Worm (Caenorhabditis elegans) whole organism, L2 larva: Measurements from ENCODE around the gene fbxc-47.

Source experiments
- C34F6.9 ChIP-seq: fragments of 150-350 bp; optimal IDR thresholded peaks from 2 replicates; lab custom pipeline; 2014; ENCODE audit warnings: missing biosample characterization, missing genetic modification characterization
- F13H6.1 ChIP-seq: sonication (generic microtip); optimal IDR thresholded peaks from 2 replicates; lab custom pipeline; 2016; ENCODE audit warnings: missing genetic modification characterization, missing compliant biosample characterization
- R02D3.7 ChIP-seq: fragments of 150-350 bp; optimal IDR thresholded peaks from 2 replicates; lab custom pipeline; 2014; ENCODE audit warnings: missing biosample characterization, missing genetic modification characterization
- Y55F3AM.14 ChIP-seq: fragments of 200-800 bp; sonication (Bioruptor generic); optimal IDR thresholded peaks from 2 replicates; lab custom pipeline; 2018; ENCODE audit warnings: mild to moderate bottlenecking, missing genetic modification characterization, missing compliant biosample characterization
- ZK546.5 ChIP-seq: sonication (generic microtip); optimal IDR thresholded peaks from 2 replicates; lab custom pipeline; 2017; ENCODE audit warnings: missing biosample characterization, missing genetic modification characterization
- alr-1 ChIP-seq: fragments of 150-350 bp; optimal IDR thresholded peaks from 2 replicates; lab custom pipeline; 2014; ENCODE audit warnings: missing biosample characterization, missing genetic modification characterization
- ama-1 ChIP-seq: fragments of 150-350 bp; optimal IDR thresholded peaks from 2 replicates; lab custom pipeline; 2018; ENCODE audit warnings: inconsistent platforms
- blmp-1 ChIP-seq: sonication (generic microtip); optimal IDR thresholded peaks from 2 replicates; lab custom pipeline; 2017; ENCODE audit warnings: missing genetic modification characterization, mild to moderate bottlenecking, missing compliant biosample characterization, antibody characterized with exemption, moderate library complexity; ENCODE audit not compliant: insufficient read depth
- ceh-16 ChIP-seq: fragments of 150-350 bp; optimal IDR thresholded peaks from 2 replicates; lab custom pipeline; 2014; ENCODE audit warnings: missing biosample characterization, missing genetic modification characterization
- ceh-82 ChIP-seq: fragments of 150-350 bp; optimal IDR thresholded peaks from 2 replicates; lab custom pipeline; 2014; ENCODE audit warnings: missing biosample characterization, missing genetic modification characterization
- crh-2 ChIP-seq: sonication (generic microtip); optimal IDR thresholded peaks from 2 replicates; lab custom pipeline; 2017; ENCODE audit warnings: missing biosample characterization, missing genetic modification characterization
- dmd-4 ChIP-seq: sonication (generic microtip); optimal IDR thresholded peaks from 2 replicates; lab custom pipeline; 2017; ENCODE audit warnings: missing biosample characterization, missing genetic modification characterization
- egl-27 ChIP-seq: sonication (generic microtip); optimal IDR thresholded peaks from 3 replicates; lab custom pipeline; 2017; ENCODE audit warnings: missing biosample characterization, missing genetic modification reagents, missing genetic modification characterization
- elt-1 ChIP-seq: fragments of 150-350 bp; optimal IDR thresholded peaks from 2 replicates; lab custom pipeline; 2014; ENCODE audit warnings: missing biosample characterization, missing genetic modification characterization
- elt-3 ChIP-seq: sonication (generic microtip); optimal IDR thresholded peaks from 2 replicates; lab custom pipeline; 2017; ENCODE audit warnings: missing biosample characterization, missing genetic modification characterization
- fos-1 ChIP-seq: fragments of 150-350 bp; optimal IDR thresholded peaks from 2 replicates; lab custom pipeline; 2014; ENCODE audit warnings: missing biosample characterization, missing genetic modification characterization
- gmeb-1 ChIP-seq: fragments of 150-350 bp; optimal IDR thresholded peaks from 2 replicates; lab custom pipeline; 2014; ENCODE audit warnings: missing biosample characterization, missing genetic modification characterization
- lin-11 ChIP-seq: fragments of 150-350 bp; sonication (generic microtip); optimal IDR thresholded peaks from 2 replicates; lab custom pipeline; 2014; ENCODE audit warnings: missing biosample characterization, missing genetic modification characterization, inconsistent platforms, mixed read lengths
- lin-13 ChIP-seq: fragments of 150-350 bp; optimal IDR thresholded peaks from 2 replicates; lab custom pipeline; 2014; ENCODE audit warnings: missing biosample characterization, missing genetic modification reagents, missing genetic modification characterization
- lin-39 ChIP-seq: fragments of 150-350 bp; optimal IDR thresholded peaks from 2 replicates; lab custom pipeline; 2014; ENCODE audit warnings: missing biosample characterization, missing genetic modification reagents, missing genetic modification characterization
- lsy-2 ChIP-seq, 2 experiments: fragments of 150-350 bp in 1 of 2; sonication (generic microtip) in 1 of 2; optimal IDR thresholded peaks; 2 replicates each; lab custom pipeline; 2014 to 2017; ENCODE audit warnings: missing biosample characterization in 2 of 2, missing genetic modification characterization in 2 of 2
- mab-5 ChIP-seq: fragments of 150-350 bp; optimal IDR thresholded peaks from 2 replicates; lab custom pipeline; 2014; ENCODE audit warnings: missing biosample characterization, missing genetic modification characterization
- mbf-1 ChIP-seq: sonication (generic microtip); optimal IDR thresholded peaks from 2 replicates; lab custom pipeline; 2017; ENCODE audit warnings: missing biosample characterization, missing genetic modification characterization
- mdl-1 ChIP-seq, 2 experiments: fragments of 150-350 bp in 1 of 2; sonication (generic microtip) in 1 of 2; optimal IDR thresholded peaks; 2 replicates each; lab custom pipeline; 2017; ENCODE audit warnings: missing biosample characterization in 2 of 2, missing genetic modification characterization in 2 of 2
- nhr-10 ChIP-seq: sonication (generic microtip); optimal IDR thresholded peaks from 2 replicates; lab custom pipeline; 2017; ENCODE audit warnings: missing biosample characterization, missing genetic modification characterization
- nhr-11 ChIP-seq: fragments of 150-350 bp; optimal IDR thresholded peaks from 2 replicates; lab custom pipeline; 2014; ENCODE audit warnings: missing biosample characterization, missing genetic modification characterization
- nhr-12 ChIP-seq: fragments of 150-350 bp; optimal IDR thresholded peaks from 2 replicates; lab custom pipeline; 2014; ENCODE audit warnings: missing biosample characterization, missing genetic modification characterization
- nhr-129 ChIP-seq: fragments of 150-350 bp; optimal IDR thresholded peaks from 2 replicates; lab custom pipeline; 2014; ENCODE audit warnings: missing biosample characterization, missing genetic modification characterization
- nhr-23 ChIP-seq: fragments of 150-350 bp; optimal IDR thresholded peaks from 2 replicates; lab custom pipeline; 2014; ENCODE audit warnings: missing biosample characterization, missing genetic modification reagents, missing genetic modification characterization
- nhr-237 ChIP-seq: fragments of 150-350 bp; optimal IDR thresholded peaks from 2 replicates; lab custom pipeline; 2014; ENCODE audit warnings: missing biosample characterization, missing genetic modification characterization
- nhr-25 ChIP-seq: fragments of 150-350 bp; sonication (generic microtip); optimal IDR thresholded peaks from 3 replicates; lab custom pipeline; 2014; ENCODE audit warnings: missing biosample characterization, missing genetic modification characterization
- nhr-77 ChIP-seq: fragments of 150-350 bp; optimal IDR thresholded peaks from 2 replicates; lab custom pipeline; 2014; ENCODE audit warnings: missing biosample characterization, missing genetic modification characterization
- peb-1 ChIP-seq: fragments of 150-350 bp; optimal IDR thresholded peaks from 2 replicates; lab custom pipeline; 2014; ENCODE audit warnings: missing biosample characterization, missing genetic modification characterization
- skn-1 ChIP-seq: sonication (generic microtip); optimal IDR thresholded peaks from 2 replicates; lab custom pipeline; 2017; ENCODE audit warnings: missing biosample characterization, missing genetic modification characterization
- sma-3 ChIP-seq: sonication (generic microtip); optimal IDR thresholded peaks from 2 replicates; lab custom pipeline; 2016; ENCODE audit warnings: missing genetic modification reagents, missing genetic modification characterization, missing compliant biosample characterization
- sma-9 ChIP-seq, 2 experiments: fragments of 150-350 bp in 1 of 2; sonication (generic microtip) in 1 of 2; optimal IDR thresholded peaks; 2 replicates each; lab custom pipeline; 2014 to 2016; ENCODE audit warnings: missing genetic modification characterization in 2 of 2, mild to moderate bottlenecking in 1 of 2, missing biosample characterization in 1 of 2, missing compliant biosample characterization in 1 of 2, missing genetic modification reagents in 1 of 2, moderate library complexity in 1 of 2
- unc-39 ChIP-seq: fragments of 150-350 bp; optimal IDR thresholded peaks from 2 replicates; lab custom pipeline; 2014; ENCODE audit warnings: missing biosample characterization, missing genetic modification characterization
- unc-55 ChIP-seq: fragments of 150-350 bp; sonication (generic microtip); optimal IDR thresholded peaks from 3 replicates; lab custom pipeline; 2014; ENCODE audit warnings: missing biosample characterization, missing genetic modification reagents, missing genetic modification characterization
- unc-62 ChIP-seq: fragments of 150-350 bp; optimal IDR thresholded peaks from 2 replicates; lab custom pipeline; 2014; ENCODE audit warnings: missing biosample characterization, missing genetic modification reagents, missing genetic modification characterization
- zag-1 ChIP-seq: fragments of 150-350 bp; optimal IDR thresholded peaks from 2 replicates; lab custom pipeline; 2014; ENCODE audit warnings: missing biosample characterization, missing genetic modification characterization
- ztf-1 ChIP-seq: fragments of 200-800 bp; sonication (Bioruptor generic); conservative IDR thresholded peaks from 2 replicates; pipeline ENCODE4 v1.3.6; 2022; ENCODE audit warnings: missing genetic modification characterization, missing compliant biosample characterization
- ztf-11 ChIP-seq: sonication (generic microtip); optimal IDR thresholded peaks from 2 replicates; lab custom pipeline; 2017; ENCODE audit warnings: missing biosample characterization, missing genetic modification characterization
- ztf-4 ChIP-seq: fragments of 150-350 bp; optimal IDR thresholded peaks from 2 replicates; lab custom pipeline; 2014; ENCODE audit warnings: missing biosample characterization, missing genetic modification characterization

The fbxc-47 gene

DNA sequence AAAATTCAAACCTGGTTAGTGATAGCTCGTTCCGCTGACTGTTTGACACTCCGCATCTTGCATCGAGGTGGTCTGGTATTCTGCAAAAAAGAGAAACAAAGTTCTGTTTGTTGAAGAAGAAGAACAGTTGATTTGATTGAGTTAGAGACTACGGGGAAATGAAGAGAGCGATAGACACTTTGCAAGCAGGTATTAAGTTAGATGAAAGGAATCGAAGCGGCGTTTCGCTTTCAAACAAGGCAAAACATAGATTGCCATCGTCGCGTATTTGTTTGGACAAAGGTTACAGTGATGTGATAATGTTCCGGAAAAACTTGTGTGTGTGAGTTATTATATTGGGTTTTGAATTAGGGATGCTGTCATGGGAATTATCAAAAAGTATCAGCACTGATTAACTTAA is 11.9 kb downstream of the fbxc-47 start:
- TF ChIP-seq ztf-4 (tag; lab: Kevin White, UChicago) (no peak), blmp-1 (tag; lab: Kevin White, UChicago) (peak; percentile 60), nhr-77 (tag; lab: Kevin White, UChicago) (no peak)

DNA sequence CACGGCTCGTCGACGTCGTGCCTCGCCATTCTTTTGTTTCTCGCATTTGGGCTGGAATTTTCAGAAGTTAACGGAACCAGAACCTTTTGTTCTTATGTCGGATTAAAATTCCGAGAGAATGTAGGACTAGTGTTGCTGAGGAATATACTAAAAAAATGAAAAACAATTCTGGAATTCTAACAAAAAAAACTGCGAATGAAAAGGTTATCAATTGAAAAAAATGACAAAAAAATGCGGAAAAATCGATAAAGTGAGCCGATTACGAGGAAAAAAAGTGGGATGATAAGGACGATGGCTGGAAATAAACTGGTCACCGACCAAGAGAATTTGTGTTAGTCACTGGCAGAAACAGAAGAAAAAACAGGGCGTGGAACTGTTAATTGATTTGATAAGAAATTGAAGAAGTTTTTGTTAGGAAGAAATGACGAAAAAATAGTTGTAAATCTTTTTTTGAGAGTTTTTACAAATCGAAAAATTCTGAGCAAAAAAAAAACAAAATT is 14.0 kb downstream of the fbxc-47 start, which contains the start of gene bris-1:
bris-1 (minus strand) TSS at position 51 of the 500 bp plus-strand sequence.
- TF ChIP-seq fos-1 (tag; lab: Kevin White, UChicago) = peak; percentile 95
- TF ChIP-seq gmeb-1 = peak; percentile 14
- TF ChIP-seq lin-39 (tag; lab: Kevin White, UChicago) = no peak

DNA sequence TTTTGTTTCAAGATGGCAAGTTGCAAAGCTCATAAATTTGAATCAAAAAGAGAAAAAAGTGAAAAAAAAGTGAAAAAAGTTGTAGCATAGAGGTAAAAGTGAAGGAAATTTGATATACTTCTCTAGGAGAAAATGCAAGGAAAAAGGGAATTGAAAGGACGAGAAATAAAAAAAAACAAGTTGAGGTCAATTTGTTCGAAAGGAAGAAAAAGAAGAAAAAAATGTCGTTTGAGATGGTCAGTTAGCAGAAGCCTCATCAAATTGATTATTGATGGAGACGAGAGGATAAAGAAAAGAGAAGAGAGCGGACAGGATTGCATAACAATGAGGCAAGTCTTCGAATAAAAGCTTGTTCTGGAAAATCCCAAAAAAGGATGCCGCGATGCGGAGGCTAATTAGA is 14.8 kb downstream of the fbxc-47 start:
- TF ChIP-seq C34F6.9 (tag; lab: Kevin White, UChicago) (peak; percentile 29), lin-11 (tag; lab: Kevin White, UChicago) (no peak)

DNA sequence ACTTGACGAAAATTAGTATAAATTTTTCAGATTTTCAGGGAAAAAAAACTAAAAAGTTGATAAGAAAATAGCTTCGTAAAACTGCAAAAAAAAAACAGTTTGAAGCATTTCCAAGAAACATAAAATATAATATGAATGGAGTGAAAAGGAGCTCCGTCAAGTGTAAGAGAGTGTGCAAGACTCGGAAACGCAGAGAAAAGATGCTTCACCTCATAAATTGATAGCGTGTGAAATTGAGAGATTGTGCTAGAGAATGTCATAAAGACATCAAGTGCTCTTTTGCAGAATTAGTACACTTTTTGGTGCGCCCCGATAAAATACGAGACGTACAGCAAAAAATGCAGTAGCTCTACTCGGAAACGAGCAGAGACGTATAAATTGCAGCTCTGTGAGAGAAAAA is 16.2 kb downstream of the fbxc-47 start:
- TF ChIP-seq unc-55 (GFP tag; lab: Kevin White, UChicago) (peak; percentile 43), nhr-11 (tag; lab: Kevin White, UChicago) (no peak), lsy-2 (tag; optimal IDR thresholded peaks at IDR 0.05; lab: Kevin White, UChicago) (peak in 1 of 2 experiments; percentile 9), Y55F3AM.14 (GFP tag; lab: Kevin White, UChicago) (no peak), fos-1 (tag; lab: Kevin White, UChicago) (peak; percentile 56)

DNA sequence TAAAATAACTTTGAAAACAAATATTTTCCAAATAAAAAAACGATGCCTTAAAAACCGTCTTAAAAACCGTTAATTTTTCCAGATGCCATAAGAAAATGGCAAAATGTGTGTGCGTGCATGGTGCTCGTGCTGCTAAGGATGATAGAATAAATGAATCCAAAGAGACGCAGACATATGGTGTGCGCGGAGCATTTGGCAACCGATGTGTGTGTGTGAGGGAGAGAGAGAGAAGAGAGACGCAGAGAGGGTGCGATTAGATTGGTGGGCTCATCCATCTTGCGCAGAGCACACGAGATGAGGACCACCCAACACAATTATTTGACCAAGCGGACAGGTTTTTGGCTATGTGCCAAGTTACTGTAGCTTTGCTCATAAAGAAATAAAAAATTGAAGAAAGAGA is 19.4 kb downstream of the fbxc-47 start:
- TF ChIP-seq nhr-237 (tag; lab: Kevin White, UChicago) (no peak), unc-62 (GFP tag; lab: Kevin White, UChicago) (no peak), ZK546.5 (tag; lab: Kevin White, UChicago) (no peak), ceh-82 (tag; lab: Kevin White, UChicago) (no peak), lin-39 (tag; lab: Kevin White, UChicago) (peak; percentile 67), nhr-25 (tag; lab: Kevin White, UChicago) (no peak), ceh-16 (tag; lab: Kevin White, UChicago) (no peak), sma-3 (GFP tag; lab: Kevin White, UChicago) (no peak), elt-1 (tag; lab: Kevin White, UChicago) (no peak), mbf-1 (tag; lab: Kevin White, UChicago) (no peak), crh-2 (tag; lab: Kevin White, UChicago) (no peak), Y55F3AM.14 (GFP tag; lab: Kevin White, UChicago) (no peak), nhr-129 (tag; lab: Kevin White, UChicago) (peak; percentile 29), ama-1 (lab: Kevin White, UChicago) (no peak), peb-1 (tag; lab: Kevin White, UChicago) (no peak), zag-1 (peak; percentile 57), F13H6.1 (tag; lab: Kevin White, UChicago) (peak; percentile 29), elt-3 (tag; lab: Kevin White, UChicago) (no peak), alr-1 (no peak), R02D3.7 (tag; lab: Kevin White, UChicago) (no peak), gmeb-1 (no peak), nhr-10 (no peak), ztf-1 (GFP tag; lab: Robert Waterston, UW) (no peak), ztf-4 (tag; lab: Kevin White, UChicago) (no peak), blmp-1 (tag; lab: Kevin White, UChicago) (no peak), fos-1 (tag; lab: Kevin White, UChicago) (no peak), skn-1 (tag; lab: Kevin White, UChicago) (no peak), nhr-23 (tag; lab: Kevin White, UChicago) (no peak), lin-11 (tag; lab: Kevin White, UChicago) (no peak), sma-9 (GFP tag; optimal IDR thresholded peaks at IDR 0.05; lab: Kevin White, UChicago) (no peak), sma-9 (tag; optimal IDR thresholded peaks at IDR 0.05; lab: Kevin White, UChicago) (no peak), mab-5 (peak; percentile 66), dmd-4 (tag; lab: Kevin White, UChicago) (no peak), mdl-1 (tag; optimal IDR thresholded peaks at IDR 0.05; lab: Kevin White, UChicago) (peak; percentile 27 to 35), nhr-11 (tag; lab: Kevin White, UChicago) (no peak), nhr-77 (tag; lab: Kevin White, UChicago) (no peak), unc-55 (GFP tag; lab: Kevin White, UChicago) (peak; percentile 56), lsy-2 (tag; optimal IDR thresholded peaks at IDR 0.05; lab: Kevin White, UChicago) (peak in 1 of 2 experiments; percentile 8), nhr-12 (tag; lab: Kevin White, UChicago) (no peak), egl-27 (tag; lab: Kevin White, UChicago) (no peak), lin-13 (GFP tag; lab: Kevin White, UChicago) (no peak), ztf-11 (tag; lab: Kevin White, UChicago) (no peak), C34F6.9 (tag; lab: Kevin White, UChicago) (peak; percentile 50), unc-39 (tag; lab: Kevin White, UChicago) (no peak)
